Fruit fly (Drosophila melanogaster) whole organism, embryonic: ENCODE measurements around the gene CG1463.

Experiments used
- BEAF-32 ChIP-seq: fragments of 200-800 bp; sonication (Bioruptor generic); optimal IDR thresholded peaks from 3 replicates; lab custom pipeline; 2017; ENCODE audit warnings: missing biosample characterization, missing genetic modification characterization, mild to moderate bottlenecking, moderate library complexity, missing genetic modification reagents
- CG10431 ChIP-seq: fragments of 200-800 bp; sonication (Bioruptor generic); optimal IDR thresholded peaks from 3 replicates; lab custom pipeline; 2018; ENCODE audit warnings: missing biosample characterization, mild to moderate bottlenecking, missing genetic modification characterization
- CG11456 ChIP-seq: fragments of 200-800 bp; sonication (Bioruptor generic); IDR thresholded peaks from 3 replicates; pipeline ENCODE4 v1.3.6; 2022; ENCODE audit warnings: missing biosample characterization, missing genetic modification characterization
- CG11723 ChIP-seq: fragments of 200-800 bp; sonication (Bioruptor generic); optimal IDR thresholded peaks from 2 replicates; lab custom pipeline; 2017; ENCODE audit warnings: missing biosample characterization, mild to moderate bottlenecking, missing genetic modification characterization
- CG12299 ChIP-seq: fragments of 200-800 bp; sonication (Bioruptor generic); optimal IDR thresholded peaks from 2 replicates; lab custom pipeline; 2018; ENCODE audit warnings: missing biosample characterization, mild to moderate bottlenecking, missing genetic modification characterization
- CG14667 ChIP-seq: fragments of 200-800 bp; sonication (Bioruptor generic); IDR thresholded peaks from 2 replicates; pipeline ENCODE4 v1.3.6; 2022; ENCODE audit warnings: missing biosample characterization, missing genetic modification characterization
- CG14710 ChIP-seq: fragments of 200-800 bp; sonication (Bioruptor generic); optimal IDR thresholded peaks from 3 replicates; lab custom pipeline; 2019; ENCODE audit warnings: missing biosample characterization, mild to moderate bottlenecking, missing genetic modification characterization, moderate library complexity
- CG15514 ChIP-seq: fragments of 200-800 bp; sonication (Bioruptor generic); optimal IDR thresholded peaks from 3 replicates; lab custom pipeline; 2017; ENCODE audit warnings: missing biosample characterization, missing genetic modification characterization, mild to moderate bottlenecking, moderate library complexity, missing genetic modification reagents
- CG1602 ChIP-seq: fragments of 200-800 bp; sonication (Bioruptor generic); optimal IDR thresholded peaks from 3 replicates; lab custom pipeline; 2016; ENCODE audit warnings: missing biosample characterization, missing genetic modification characterization
- CG1603 ChIP-seq: fragments of 200-800 bp; sonication (Bioruptor generic); optimal IDR thresholded peaks from 2 replicates; lab custom pipeline; 2019; ENCODE audit warnings: missing biosample characterization, mild to moderate bottlenecking, missing genetic modification characterization, moderate library complexity
- CG16813 ChIP-seq: fragments of 200-800 bp; sonication (Bioruptor generic); IDR thresholded peaks from 3 replicates; pipeline ENCODE4 v1.3.6; 2022; ENCODE audit warnings: missing biosample characterization, missing genetic modification characterization; ENCODE audit not compliant: partially characterized antibody
- CG17361 ChIP-seq: fragments of 200-800 bp; sonication (Bioruptor generic); IDR thresholded peaks from 3 replicates; pipeline ENCODE4 v1.3.6; 2022; ENCODE audit warnings: missing biosample characterization, missing genetic modification characterization
- CG17568 ChIP-seq: fragments of 200-800 bp; sonication (Bioruptor generic); optimal IDR thresholded peaks from 2 replicates; lab custom pipeline; 2018; ENCODE audit warnings: missing biosample characterization, mild to moderate bottlenecking, missing genetic modification characterization, moderate library complexity
- CG17612 ChIP-seq: fragments of 200-800 bp; sonication (Bioruptor generic); IDR thresholded peaks from 2 replicates; pipeline ENCODE4 v1.3.6; 2022; ENCODE audit warnings: missing biosample characterization, missing genetic modification characterization
- CG17802 ChIP-seq: fragments of 200-800 bp; sonication (Bioruptor generic); optimal IDR thresholded peaks from 2 replicates; lab custom pipeline; 2018; ENCODE audit warnings: missing biosample characterization, mild to moderate bottlenecking, missing genetic modification characterization, moderate library complexity
- CG2116 ChIP-seq: fragments of 200-800 bp; sonication (Bioruptor generic); optimal IDR thresholded peaks from 3 replicates; lab custom pipeline; 2018; ENCODE audit warnings: missing biosample characterization, mild to moderate bottlenecking, missing genetic modification characterization
- CG3065 ChIP-seq: fragments of 200-800 bp; sonication (Bioruptor generic); optimal IDR thresholded peaks from 2 replicates; lab custom pipeline; 2016; ENCODE audit warnings: missing biosample characterization, missing genetic modification characterization
- CG31388 ChIP-seq: fragments of 200-800 bp; sonication (Bioruptor generic); optimal IDR thresholded peaks from 2 replicates; lab custom pipeline; 2016; ENCODE audit warnings: missing biosample characterization, missing genetic modification characterization
- CG31441 ChIP-seq: fragments of 200-800 bp; sonication (Bioruptor generic); IDR thresholded peaks from 2 replicates; pipeline ENCODE4 v1.3.6; 2022; ENCODE audit warnings: missing biosample characterization, missing genetic modification characterization
- CG33213 ChIP-seq: fragments of 200-800 bp; sonication (Bioruptor generic); optimal IDR thresholded peaks from 3 replicates; lab custom pipeline; 2016; ENCODE audit warnings: missing biosample characterization, missing genetic modification characterization
- CG33557 ChIP-seq: fragments of 200-800 bp; sonication (Bioruptor generic); optimal IDR thresholded peaks from 2 replicates; lab custom pipeline; 2019; ENCODE audit warnings: missing biosample characterization, mild to moderate bottlenecking, missing genetic modification characterization, moderate library complexity
- CG3407 ChIP-seq: fragments of 200-800 bp; sonication (Bioruptor generic); optimal IDR thresholded peaks from 2 replicates; lab custom pipeline; 2018; ENCODE audit warnings: missing biosample characterization, mild to moderate bottlenecking, missing genetic modification characterization
- CG43689 ChIP-seq: fragments of 200-800 bp; sonication (Bioruptor generic); IDR thresholded peaks from 2 replicates; pipeline ENCODE4 v1.3.6; 2022; ENCODE audit warnings: missing biosample characterization, missing genetic modification characterization
- CG4617 ChIP-seq: fragments of 200-800 bp; sonication (Bioruptor generic); optimal IDR thresholded peaks from 3 replicates; lab custom pipeline; 2016; ENCODE audit warnings: missing biosample characterization, missing genetic modification characterization, borderline replicate concordance
- CkIIα-i1 ChIP-seq: fragments of 200-800 bp; sonication (Bioruptor generic); IDR thresholded peaks from 2 replicates; pipeline ENCODE4 v1.3.6; 2022; ENCODE audit warnings: missing biosample characterization, missing genetic modification characterization
- CrebB ChIP-seq: fragments of 200-800 bp; sonication (Bioruptor generic); optimal IDR thresholded peaks from 3 replicates; lab custom pipeline; 2018; ENCODE audit warnings: missing biosample characterization, mild to moderate bottlenecking, missing genetic modification characterization
- Drgx ChIP-seq: fragments of 200-800 bp; sonication (Bioruptor generic); IDR thresholded peaks from 2 replicates; pipeline ENCODE4 v1.3.6; 2022; ENCODE audit warnings: missing biosample characterization, missing genetic modification characterization
- Gug ChIP-seq: fragments of 200-800 bp; sonication (Bioruptor generic); IDR thresholded peaks from 4 replicates; pipeline ENCODE4 v1.3.6; 2022; ENCODE audit warnings: missing biosample characterization, missing genetic modification characterization
- HLH54F ChIP-seq: fragments of 200-800 bp; sonication (Bioruptor generic); optimal IDR thresholded peaks from 3 replicates; lab custom pipeline; 2016; ENCODE audit warnings: missing biosample characterization, missing genetic modification characterization
- Hr51 ChIP-seq, 2 experiments: fragments of 200-800 bp; sonication (Bioruptor generic); optimal IDR thresholded peaks; 2 replicates in 1 of 2; 3 replicates in 1 of 2; lab custom pipeline; 2016 to 2018; ENCODE audit warnings: missing biosample characterization in 2 of 2, missing genetic modification characterization in 2 of 2, mild to moderate bottlenecking in 1 of 2, moderate library complexity in 1 of 2
- Lpt ChIP-seq: fragments of >200 bp; optimal IDR thresholded peaks from 2 replicates; lab custom pipeline; 2018; ENCODE audit warnings: missing biosample characterization, missing genetic modification characterization
- Meics ChIP-seq: fragments of 200-800 bp; sonication (Bioruptor generic); optimal IDR thresholded peaks from 2 replicates; lab custom pipeline; 2017; ENCODE audit warnings: missing biosample characterization, mild to moderate bottlenecking, missing genetic modification characterization
- Mrtf ChIP-seq: fragments of 200-800 bp; sonication (Bioruptor generic); IDR thresholded peaks from 3 replicates; pipeline ENCODE4 v1.3.6; 2022; ENCODE audit warnings: missing biosample characterization, missing genetic modification characterization
- NfI ChIP-seq: fragments of 200-800 bp; sonication (Bioruptor generic); optimal IDR thresholded peaks from 3 replicates; lab custom pipeline; 2018; ENCODE audit warnings: missing biosample characterization, mild to moderate bottlenecking, missing genetic modification characterization, moderate library complexity
- Rx ChIP-seq: fragments of 200-800 bp; sonication (Bioruptor generic); IDR thresholded peaks from 2 replicates; pipeline ENCODE4 v1.3.6; 2022; ENCODE audit warnings: missing biosample characterization, missing genetic modification characterization
- Sin3A ChIP-seq: fragments of >200 bp; optimal IDR thresholded peaks from 2 replicates; lab custom pipeline; 2018
- Xbp1 ChIP-seq: fragments of 200-800 bp; sonication (Bioruptor generic); optimal IDR thresholded peaks from 3 replicates; lab custom pipeline; 2016; ENCODE audit warnings: missing biosample characterization, mild to moderate bottlenecking, missing genetic modification characterization
- dysf ChIP-seq: fragments of 200-800 bp; sonication (Bioruptor generic); IDR thresholded peaks from 3 replicates; pipeline ENCODE4 v1.3.6; 2022; ENCODE audit warnings: missing biosample characterization, missing genetic modification characterization
- her ChIP-seq: fragments of 200-800 bp; sonication (Bioruptor generic); optimal IDR thresholded peaks from 2 replicates; lab custom pipeline; 2016; ENCODE audit warnings: missing biosample characterization, missing genetic modification characterization
- lilli ChIP-seq: fragments of 200-800 bp; sonication (Bioruptor generic); optimal IDR thresholded peaks from 3 replicates; lab custom pipeline; 2016; ENCODE audit warnings: missing biosample characterization, missing genetic modification characterization
- lov ChIP-seq, 2 experiments: fragments of 200-800 bp in 1 of 2; fragments of >200 bp in 1 of 2; sonication (Bioruptor generic) in 1 of 2; IDR thresholded peaks in 1 of 2; optimal IDR thresholded peaks in 1 of 2; 2 replicates in 1 of 2; 3 replicates in 1 of 2; pipeline versions ENCODE4 v1.3.6 to Lab custom; 2017 to 2022; ENCODE audit warnings: missing biosample characterization in 1 of 2, missing genetic modification characterization in 1 of 2
- nerfin-2 ChIP-seq: fragments of 200-800 bp; sonication (Bioruptor generic); IDR thresholded peaks from 2 replicates; pipeline ENCODE4 v1.3.6; 2022; ENCODE audit warnings: missing biosample characterization, missing genetic modification characterization; ENCODE audit not compliant: partially characterized antibody
- scrt ChIP-seq: fragments of 200-800 bp; sonication (Bioruptor generic); optimal IDR thresholded peaks from 2 replicates; lab custom pipeline; 2018; ENCODE audit warnings: missing biosample characterization, mild to moderate bottlenecking, missing genetic modification characterization, moderate library complexity
- sim ChIP-seq: fragments of 200-800 bp; sonication (Bioruptor generic); IDR thresholded peaks from 2 replicates; pipeline ENCODE4 v1.3.6; 2022; ENCODE audit warnings: missing biosample characterization, missing genetic modification characterization
- sna ChIP-seq: fragments of 200-800 bp; sonication (Bioruptor generic); IDR thresholded peaks from 2 replicates; pipeline ENCODE4 v1.3.6; 2022; ENCODE audit warnings: missing biosample characterization, missing genetic modification characterization; ENCODE audit not compliant: partially characterized antibody
- stc ChIP-seq: fragments of 200-800 bp; sonication (Bioruptor generic); IDR thresholded peaks from 2 replicates; pipeline ENCODE4 v1.3.6; 2022; ENCODE audit warnings: missing biosample characterization, missing genetic modification characterization
- wdn ChIP-seq: fragments of 200-800 bp; sonication (Bioruptor generic); IDR thresholded peaks from 2 replicates; pipeline ENCODE4 v1.3.6; 2022; ENCODE audit warnings: missing biosample characterization, missing genetic modification characterization
- zen2 ChIP-seq: fragments of 200-800 bp; sonication (Bioruptor generic); IDR thresholded peaks from 3 replicates; pipeline ENCODE4 v1.3.6; 2022; ENCODE audit warnings: missing biosample characterization, missing genetic modification characterization; ENCODE audit not compliant: partially characterized antibody

The CG1463 gene

dm6 chrX:12591223-12592120, 20.0 kb downstream of the CG1463 start (continued):
- TF ChIP-seq BEAF-32 (GFP tag; lab: Kevin White, UChicago) (no peak), scrt (GFP tag; lab: Kevin White, UChicago) (no peak), dysf (GFP tag; lab: Robert Waterston, UW) (0 out of 3 replicates have a peak, but pooled peaks have one; percentile 41), CG11723 (GFP tag; lab: Kevin White, UChicago) (peak; percentile 12), sna (GFP tag; lab: Robert Waterston, UW) (0 out of 2 replicates have a peak, but pooled peaks have one; percentile 7), Mrtf (GFP tag; lab: Robert Waterston, UW) (no peak), nerfin-2 (GFP tag; lab: Robert Waterston, UW) (peak; percentile 14; the same call in 1 of the 2 replicates), CkIIα-i1 (no peak), CG33557 (GFP tag; lab: Kevin White, UChicago) (peak; percentile 45), Meics (peak; percentile 61), Drgx (peak; percentile 11; the same call in 1 of the 2 replicates), CrebB (tag; lab: Kevin White, UChicago) (no peak), HLH54F (peak; percentile 1), lilli (GFP tag; lab: Kevin White, UChicago) (peak; percentile 25), CG10431 (GFP tag; lab: Kevin White, UChicago) (peak; percentile 25), CG15514 (no peak), lov (optimal IDR thresholded peaks at IDR 0.05; lab: Kevin White, UChicago) (no peak), lov (GFP tag; IDR thresholded peaks at IDR 0.05; lab: Robert Waterston, UW) (no peak), Lpt (GFP tag; lab: Kevin White, UChicago) (no peak), zen2 (no peak), CG16813 (GFP tag; lab: Robert Waterston, UW) (peak; percentile 41; the same call in 2 of the 3 replicates), CG31441 (GFP tag; lab: Robert Waterston, UW) (peak; percentile 41; the same call in 1 of the 2 replicates), CG17361 (peak; percentile 51; the same call in 1 of the 3 replicates), CG1603 (tag; lab: Kevin White, UChicago) (peak; percentile 46), CG43689 (no peak), CG17612 (GFP tag; lab: Robert Waterston, UW) (no peak), sim (no peak), her (GFP tag; lab: Kevin White, UChicago) (peak; percentile 22), CG11456 (GFP tag; lab: Robert Waterston, UW) (no peak), wdn (no peak), CG33213 (GFP tag; lab: Kevin White, UChicago) (no peak), CG3407 (GFP tag; lab: Kevin White, UChicago) (peak; percentile 27), CG14710 (peak; percentile 47), Sin3A (lab: Kevin White, UChicago) (no peak), Hr51 (GFP tag; optimal IDR thresholded peaks at IDR 0.05; lab: Kevin White, UChicago) (peak; percentile 13 to 64), CG12299 (tag; lab: Kevin White, UChicago) (no peak), CG17802 (no peak), CG31388 (GFP tag; lab: Kevin White, UChicago) (no peak), NfI (GFP tag; lab: Kevin White, UChicago) (peak; percentile 16), Gug (no peak), CG17568 (no peak), CG1602 (GFP tag; lab: Kevin White, UChicago) (peak; percentile 22), CG14667 (no peak), CG4617 (GFP tag; lab: Kevin White, UChicago) (peak; percentile 74), CG2116 (GFP tag; lab: Kevin White, UChicago) (no peak), Rx (no peak), CG3065 (GFP tag; lab: Kevin White, UChicago) (no peak), stc (GFP tag; lab: Robert Waterston, UW) (no peak), Xbp1 (GFP tag; lab: Kevin White, UChicago) (peak; percentile 39)
